Fruit fly (Drosophila melanogaster) whole organism, embryonic: ENCODE results near the gene CG7506.

Experiments used
- Ada2b ChIP-seq: fragments of 200-800 bp; sonication (Bioruptor generic); IDR thresholded peaks from 2 replicates; pipeline ENCODE4 v1.3.6; 2022; ENCODE audit warnings: missing biosample characterization, missing genetic modification characterization
- Blimp-1 ChIP-seq: fragments of 200-800 bp; sonication (Bioruptor generic); optimal IDR thresholded peaks from 3 replicates; lab custom pipeline; 2018; ENCODE audit warnings: missing biosample characterization, missing genetic modification characterization, mild to moderate bottlenecking, moderate library complexity, missing genetic modification reagents
- Bteb2 ChIP-seq: fragments of 200-800 bp; sonication (Bioruptor generic); optimal IDR thresholded peaks from 2 replicates; lab custom pipeline; 2016; ENCODE audit warnings: missing biosample characterization, missing genetic modification characterization
- CG1024 ChIP-seq: fragments of 200-800 bp; sonication (Bioruptor generic); IDR thresholded peaks from 2 replicates; pipeline ENCODE4 v1.3.6; 2022; ENCODE audit warnings: missing biosample characterization, missing genetic modification characterization
- CG14050 ChIP-seq: fragments of 200-800 bp; sonication (Bioruptor generic); IDR thresholded peaks from 3 replicates; pipeline ENCODE4 v1.3.6; 2022; ENCODE audit warnings: missing biosample characterization, missing genetic modification characterization
- CG14441 ChIP-seq: fragments of 200-800 bp; sonication (Bioruptor generic); IDR thresholded peaks from 2 replicates; pipeline ENCODE4 v1.3.6; 2022; ENCODE audit warnings: missing biosample characterization, missing genetic modification characterization
- CG17328 ChIP-seq: fragments of 200-800 bp; sonication (Bioruptor generic); IDR thresholded peaks from 2 replicates; pipeline ENCODE4 v1.3.6; 2022; ENCODE audit warnings: missing biosample characterization, missing genetic modification characterization
- CG17361 ChIP-seq: fragments of 200-800 bp; sonication (Bioruptor generic); IDR thresholded peaks from 3 replicates; pipeline ENCODE4 v1.3.6; 2022; ENCODE audit warnings: missing biosample characterization, missing genetic modification characterization
- CG18011 ChIP-seq: fragments of 200-800 bp; sonication (Bioruptor generic); optimal IDR thresholded peaks from 2 replicates; lab custom pipeline; 2017; ENCODE audit warnings: missing biosample characterization, missing genetic modification characterization, mild to moderate bottlenecking, moderate library complexity, missing genotype
- CG18764 ChIP-seq: fragments of 200-800 bp; sonication (Bioruptor generic); optimal IDR thresholded peaks from 3 replicates; lab custom pipeline; 2016; ENCODE audit warnings: missing biosample characterization, missing genetic modification characterization
- CG31365 ChIP-seq: fragments of 200-800 bp; sonication (Bioruptor generic); optimal IDR thresholded peaks from 2 replicates; lab custom pipeline; 2018; ENCODE audit warnings: missing biosample characterization, mild to moderate bottlenecking, missing genetic modification characterization
- CG3163 ChIP-seq: fragments of 200-800 bp; sonication (Bioruptor generic); optimal IDR thresholded peaks from 3 replicates; lab custom pipeline; 2016; ENCODE audit warnings: missing biosample characterization, missing genetic modification characterization
- CG32767 ChIP-seq: fragments of 200-800 bp; sonication (Bioruptor generic); IDR thresholded peaks from 2 replicates; pipeline ENCODE4 v1.3.6; 2022; ENCODE audit warnings: missing biosample characterization, missing genetic modification characterization
- CG6175 ChIP-seq: fragments of 200-800 bp; sonication (Bioruptor generic); IDR thresholded peaks from 3 replicates; pipeline ENCODE4 v1.3.6; 2022; ENCODE audit warnings: missing biosample characterization, missing genetic modification characterization
- CG6254 ChIP-seq: fragments of 200-800 bp; sonication (Bioruptor generic); optimal IDR thresholded peaks from 3 replicates; lab custom pipeline; 2017; ENCODE audit warnings: mild to moderate bottlenecking, missing biosample characterization, missing genetic modification reagents, missing genetic modification characterization
- CG7963 ChIP-seq: fragments of 200-800 bp; sonication (Bioruptor generic); IDR thresholded peaks from 3 replicates; pipeline ENCODE4 v1.3.6; 2022; ENCODE audit warnings: missing biosample characterization, missing genetic modification characterization; ENCODE audit not compliant: partially characterized antibody
- CG8089 ChIP-seq: fragments of 200-800 bp; sonication (Bioruptor generic); optimal IDR thresholded peaks from 3 replicates; lab custom pipeline; 2016; ENCODE audit warnings: missing biosample characterization, missing genetic modification characterization
- E2f1 ChIP-seq: fragments of 200-800 bp; sonication (Bioruptor generic); IDR thresholded peaks from 2 replicates; pipeline ENCODE4 v1.3.6; 2022; ENCODE audit warnings: missing biosample characterization, missing genetic modification characterization
- Ets65A ChIP-seq: fragments of 200-800 bp; sonication (Bioruptor generic); peaks from one replicate; lab custom pipeline; 2016; ENCODE audit warnings: missing biosample characterization, missing genetic modification characterization
- Fer3 ChIP-seq: fragments of 200-800 bp; sonication (Bioruptor generic); optimal IDR thresholded peaks from 2 replicates; lab custom pipeline; 2018; ENCODE audit warnings: missing biosample characterization, mild to moderate bottlenecking, missing genetic modification characterization, moderate library complexity
- MTF-1 ChIP-seq: fragments of 200-800 bp; sonication (Bioruptor generic); optimal IDR thresholded peaks from 2 replicates; lab custom pipeline; 2018; ENCODE audit warnings: missing biosample characterization, mild to moderate bottlenecking, missing genetic modification characterization, borderline replicate concordance
- Med ChIP-seq: fragments of 200-800 bp; sonication (Bioruptor generic); peaks from one replicate; lab custom pipeline; 2016; ENCODE audit warnings: missing biosample characterization, missing genetic modification characterization, mild to moderate bottlenecking, inconsistent platforms, moderate library complexity
- NK7.1 ChIP-seq: fragments of 200-800 bp; sonication (Bioruptor generic); optimal IDR thresholded peaks from 3 replicates; lab custom pipeline; 2016; ENCODE audit warnings: missing biosample characterization, missing genetic modification characterization
- Nf-YA ChIP-seq: fragments of 200-800 bp; sonication (Bioruptor generic); IDR thresholded peaks from 2 replicates; pipeline ENCODE4 v1.3.6; 2022; ENCODE audit warnings: missing biosample characterization, missing genetic modification characterization
- Oli ChIP-seq: fragments of 200-800 bp; sonication (Bioruptor generic); optimal IDR thresholded peaks from 2 replicates; lab custom pipeline; 2018; ENCODE audit warnings: missing biosample characterization, mild to moderate bottlenecking, missing genetic modification characterization, moderate library complexity
- Rfx ChIP-seq: fragments of 200-800 bp; sonication (Bioruptor generic); IDR thresholded peaks from 2 replicates; pipeline ENCODE4 v1.3.6; 2022; ENCODE audit warnings: missing biosample characterization, missing genetic modification characterization
- Sox100B ChIP-seq: fragments of 200-800 bp; sonication (Bioruptor generic); optimal IDR thresholded peaks from 3 replicates; lab custom pipeline; 2018; ENCODE audit warnings: missing biosample characterization, mild to moderate bottlenecking, missing genetic modification characterization
- aop ChIP-seq: fragments of 200-800 bp; sonication (Bioruptor generic); IDR thresholded peaks from 2 replicates; pipeline ENCODE4 v1.3.6; 2022; ENCODE audit warnings: missing biosample characterization, missing genetic modification characterization
- chif ChIP-seq, 2 experiments: fragments of 200-800 bp; sonication (Bioruptor generic); optimal IDR thresholded peaks; 3 replicates each; lab custom pipeline; 2016; ENCODE audit warnings: missing biosample characterization in 2 of 2, missing genetic modification characterization in 2 of 2
- eve ChIP-seq, 2 experiments: fragments of >200 bp; optimal IDR thresholded peaks; 2 replicates each; lab custom pipeline; 2017; ENCODE audit warnings: missing biosample characterization in 2 of 2, missing genetic modification characterization in 2 of 2
- eyg ChIP-seq: fragments of 200-800 bp; sonication (Bioruptor generic); optimal IDR thresholded peaks from 3 replicates; lab custom pipeline; 2016; ENCODE audit warnings: missing biosample characterization, missing genetic modification characterization
- her ChIP-seq: fragments of 200-800 bp; sonication (Bioruptor generic); optimal IDR thresholded peaks from 2 replicates; lab custom pipeline; 2016; ENCODE audit warnings: missing biosample characterization, missing genetic modification characterization
- hkb ChIP-seq, 2 experiments: fragments of 200-800 bp in 1 of 2; fragments of >200 bp in 1 of 2; sonication (Bioruptor generic) in 1 of 2; IDR thresholded peaks in 1 of 2; optimal IDR thresholded peaks in 1 of 2; 2 replicates each; pipeline versions ENCODE4 v1.3.6 to Lab custom; 2017 to 2022; ENCODE audit warnings: missing biosample characterization in 1 of 2, missing genetic modification characterization in 1 of 2
- lbe ChIP-seq: fragments of 200-800 bp; sonication (Bioruptor generic); optimal IDR thresholded peaks from 2 replicates; lab custom pipeline; 2016; ENCODE audit warnings: missing biosample characterization, mild to moderate bottlenecking, missing genetic modification characterization
- lilli ChIP-seq: fragments of 200-800 bp; sonication (Bioruptor generic); optimal IDR thresholded peaks from 3 replicates; lab custom pipeline; 2016; ENCODE audit warnings: missing biosample characterization, missing genetic modification characterization
- lov ChIP-seq, 2 experiments: fragments of 200-800 bp in 1 of 2; fragments of >200 bp in 1 of 2; sonication (Bioruptor generic) in 1 of 2; IDR thresholded peaks in 1 of 2; optimal IDR thresholded peaks in 1 of 2; 2 replicates in 1 of 2; 3 replicates in 1 of 2; pipeline versions ENCODE4 v1.3.6 to Lab custom; 2017 to 2022; ENCODE audit warnings: missing biosample characterization in 1 of 2, missing genetic modification characterization in 1 of 2
- pan ChIP-seq, 4 experiments: fragments of >200 bp in 3 of 4; fragments of 200-800 bp in 1 of 4; sonication (Bioruptor generic) in 1 of 4; optimal IDR thresholded peaks in 3 of 4; IDR thresholded peaks in 1 of 4; 2 replicates each; pipeline versions ENCODE4 v1.3.6 to Lab custom; 2017 to 2022; ENCODE audit warnings: missing biosample characterization in 2 of 4, missing genetic modification characterization in 2 of 4, mixed read lengths in 1 of 4
- pb ChIP-seq: fragments of 200-800 bp; sonication (Bioruptor generic); optimal IDR thresholded peaks from 3 replicates; lab custom pipeline; 2016; ENCODE audit warnings: missing biosample characterization, missing genetic modification characterization
- psq ChIP-seq: fragments of 200-800 bp; sonication (Bioruptor generic); optimal IDR thresholded peaks from 2 replicates; lab custom pipeline; 2017; ENCODE audit warnings: missing biosample characterization, missing genetic modification characterization
- row ChIP-seq: fragments of 200-800 bp; sonication (Bioruptor generic); IDR thresholded peaks from 3 replicates; pipeline ENCODE4 v1.3.6; 2022; ENCODE audit warnings: missing biosample characterization, missing genetic modification characterization
- sim ChIP-seq: fragments of 200-800 bp; sonication (Bioruptor generic); IDR thresholded peaks from 2 replicates; pipeline ENCODE4 v1.3.6; 2022; ENCODE audit warnings: missing biosample characterization, missing genetic modification characterization
- sima ChIP-seq: fragments of 200-800 bp; sonication (Bioruptor generic); optimal IDR thresholded peaks from 2 replicates; lab custom pipeline; 2016; ENCODE audit warnings: missing biosample characterization, missing genetic modification characterization
- ssp ChIP-seq: fragments of 200-800 bp; sonication (Bioruptor generic); IDR thresholded peaks from 2 replicates; pipeline ENCODE4 v1.3.6; 2022; ENCODE audit warnings: missing biosample characterization, missing genetic modification characterization
- stwl ChIP-seq: fragments of 200-800 bp; sonication (Bioruptor generic); optimal IDR thresholded peaks from 3 replicates; lab custom pipeline; 2018; ENCODE audit warnings: missing biosample characterization, mild to moderate bottlenecking, missing genetic modification characterization, moderate library complexity

Gene CG7506

DNA sequence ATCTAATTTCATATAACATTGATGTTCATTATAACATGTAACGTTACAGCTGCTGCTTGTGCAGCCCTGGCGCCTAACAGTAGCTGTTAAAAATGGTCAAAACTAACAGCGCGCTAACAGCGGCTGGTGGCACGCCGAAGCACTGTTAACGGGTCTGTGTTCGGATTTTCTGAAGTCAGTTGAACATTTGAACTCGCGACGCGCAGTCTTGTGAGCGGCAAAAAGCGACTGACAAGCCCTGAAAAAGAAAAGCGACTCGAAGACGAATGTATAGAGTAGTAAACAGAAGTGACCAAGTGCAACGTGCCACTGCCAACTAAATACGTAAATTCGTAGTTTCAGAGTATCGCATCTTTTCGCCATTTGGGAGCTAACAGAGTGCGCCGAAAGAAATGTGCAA is 36.6 kb downstream of the CG7506 start (continued):
- TF ChIP-seq lilli (GFP tag; lab: Kevin White, UChicago) (no peak), sima (GFP tag; lab: Kevin White, UChicago) (no peak), Rfx (GFP tag; lab: Robert Waterston, UW) (0 out of 2 replicates have a peak, but pooled peaks have one; percentile 23), CG6175 (GFP tag; lab: Robert Waterston, UW) (peak; percentile 62; the same call in 2 of the 3 replicates), pb (no peak), lov (optimal IDR thresholded peaks at IDR 0.05; lab: Kevin White, UChicago) (no peak), lov (GFP tag; IDR thresholded peaks at IDR 0.05; lab: Robert Waterston, UW) (no peak), stwl (tag; lab: Kevin White, UChicago) (peak; percentile 29), CG7963 (0 out of 3 replicates have a peak, but pooled peaks have one; percentile 41)

DNA sequence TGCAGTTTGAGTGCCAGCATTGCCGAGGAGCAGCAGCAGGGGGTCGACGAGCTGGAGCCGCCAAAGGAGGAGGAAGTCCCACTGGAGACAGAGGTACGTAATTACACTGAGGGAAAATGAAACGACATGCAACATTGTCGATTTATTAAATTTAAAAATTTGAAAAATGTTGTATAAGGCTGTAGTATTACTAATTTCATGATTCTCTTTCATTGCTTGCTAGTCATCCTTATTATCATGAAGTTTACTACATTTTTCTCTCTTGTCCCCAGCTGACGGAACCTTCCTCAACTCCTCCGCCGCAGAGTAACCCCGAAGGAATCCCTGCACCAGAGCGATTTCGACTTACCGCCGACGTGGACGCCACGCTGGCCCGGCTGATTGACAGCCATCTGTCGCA is 38.1 kb downstream of the CG7506 start:
- TF ChIP-seq CG3163 (GFP tag; lab: Kevin White, UChicago) (no peak), Blimp-1 (no peak), Med (peak; percentile 24)
- TF ChIP-seq, all 482 proteins: peak for 1

DNA sequence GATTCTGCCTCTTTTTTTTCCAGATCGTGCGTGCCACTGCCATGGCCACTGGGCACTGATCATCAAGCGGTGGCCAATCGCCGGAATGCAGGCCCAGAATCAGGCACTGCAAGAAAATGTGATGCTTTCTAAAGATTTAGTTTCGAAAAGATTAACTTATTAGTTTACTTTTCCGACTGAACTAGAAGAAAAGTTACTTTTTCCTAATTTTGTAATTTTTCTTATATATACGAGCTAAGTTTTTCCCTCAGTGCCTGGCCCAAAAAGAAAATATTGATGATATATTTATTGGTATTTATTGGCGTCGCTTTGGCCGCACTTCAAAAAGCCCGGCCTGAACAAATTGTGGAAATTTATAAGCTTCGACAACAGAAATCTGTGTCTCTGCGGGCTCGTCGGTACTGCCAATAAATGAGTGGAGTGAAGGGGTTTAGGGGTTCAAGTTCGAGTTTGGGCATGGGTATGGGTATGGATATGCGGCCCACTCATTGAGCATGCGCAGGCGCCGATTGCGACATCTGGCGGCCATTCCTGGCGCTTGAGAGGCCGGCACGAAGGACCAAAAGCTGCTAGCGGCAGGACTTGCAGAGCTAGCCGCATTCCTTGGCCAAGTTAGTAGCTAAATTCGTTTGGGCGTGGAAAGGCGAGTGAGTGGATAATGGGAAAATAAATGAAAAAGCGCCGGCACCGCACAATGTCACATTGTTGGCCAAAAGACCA is 40.2 kb downstream of the CG7506 start:
- no peak for TF ChIP-seq CG18764 (GFP tag; lab: Kevin White, UChicago)
- TF ChIP-seq CG31365 (tag; lab: Kevin White, UChicago), result no peak
- TF ChIP-seq CG1024 (GFP tag; lab: Robert Waterston, UW), result 0 out of 2 replicates have a peak, but pooled peaks have one; percentile 12
- peak; percentile 14 for TF ChIP-seq lbe
- TF ChIP-seq CG14441, result 0 out of 2 replicates have a peak, but pooled peaks have one; percentile 25
- 0 out of 2 replicates have a peak, but pooled peaks have one; percentile 23 for TF ChIP-seq CG17328 (GFP tag; lab: Robert Waterston, UW)
- peak; percentile 59 for TF ChIP-seq Ets65A (GFP tag; lab: Kevin White, UChicago)
- TF ChIP-seq Blimp-1, result peak; percentile 37
- no peak for TF ChIP-seq pan (optimal IDR thresholded peaks at IDR 0.05; lab: Kevin White, UChicago)
- TF ChIP-seq pan (GFP tag; optimal IDR thresholded peaks at IDR 0.05 in 1 of 2, IDR thresholded peaks at IDR 0.05 in 1 of 2), result peak in 1 of 2 experiments; percentile 56
- peak; percentile 19; the same call in 1 of the 2 replicates for TF ChIP-seq Nf-YA
- no peak for TF ChIP-seq hkb (optimal IDR thresholded peaks at IDR 0.05; lab: Kevin White, UChicago)
- peak; percentile 45; the same call in 1 of the 2 replicates for TF ChIP-seq hkb (GFP tag; IDR thresholded peaks at IDR 0.05; lab: Robert Waterston, UW)
- TF ChIP-seq sim (GFP tag; lab: Robert Waterston, UW), result 0 out of 2 replicates have a peak, but pooled peaks have one; percentile 8
- TF ChIP-seq psq (GFP tag; lab: Kevin White, UChicago), result no peak
- no peak for TF ChIP-seq MTF-1 (GFP tag; lab: Kevin White, UChicago)
- TF ChIP-seq Bteb2 (GFP tag; lab: Kevin White, UChicago), result no peak
- TF ChIP-seq Ada2b (GFP tag; lab: Robert Waterston, UW), result peak; percentile 4; the same call in 1 of the 2 replicates
- no peak for TF ChIP-seq Oli (tag; lab: Kevin White, UChicago)
- TF ChIP-seq eyg (GFP tag; lab: Kevin White, UChicago), result no peak
- no peak for TF ChIP-seq CG6254 (GFP tag; lab: Kevin White, UChicago)
- no peak for TF ChIP-seq aop
- no peak for TF ChIP-seq ssp (GFP tag; lab: Robert Waterston, UW)
- peak; percentile 37 for TF ChIP-seq Sox100B
- TF ChIP-seq row (GFP tag; lab: Robert Waterston, UW), result 0 out of 3 replicates have a peak, but pooled peaks have one; percentile 29
- TF ChIP-seq Med, result peak; percentile 55
- no peak for TF ChIP-seq chif (GFP tag; optimal IDR thresholded peaks at IDR 0.05; lab: Kevin White, UChicago)
- no peak for TF ChIP-seq her (GFP tag; lab: Kevin White, UChicago)
- TF ChIP-seq E2f1, result 0 out of 2 replicates have a peak, but pooled peaks have one; percentile 24
- peak; percentile 43; the same call in 1 of the 3 replicates for TF ChIP-seq CG17361 (GFP tag; lab: Robert Waterston, UW)
- no peak for TF ChIP-seq CG18011
- peak in 1 of 2 experiments; percentile 26 for TF ChIP-seq eve (GFP tag; optimal IDR thresholded peaks at IDR 0.05; lab: Kevin White, UChicago)
- no peak for TF ChIP-seq CG8089 (GFP tag; lab: Kevin White, UChicago)
- TF ChIP-seq Fer3 (tag; lab: Kevin White, UChicago), result no peak
- TF ChIP-seq NK7.1 (GFP tag; lab: Kevin White, UChicago), result no peak
- TF ChIP-seq CG14050 (GFP tag; lab: Robert Waterston, UW), result 0 out of 3 replicates have a peak, but pooled peaks have one; percentile 22
- TF ChIP-seq CG32767 (GFP tag; lab: Robert Waterston, UW), result peak; percentile 28; the same call in 1 of the 2 replicates
